Fruit fly (Drosophila melanogaster) S2 (cell line): Measurements from ENCODE around the gene CG42818.

Experiments
- CG8478 ChIP-seq: fragments of >200 bp; optimal IDR thresholded peaks from 2 replicates; lab custom pipeline; 2018
- CTCF ChIP-seq, 2 experiments: fragments of >200 bp; optimal IDR thresholded peaks; 2 replicates each; lab custom pipeline; 2018

dm6 chr2L:16293703-16294233 is 52.0 kb downstream of the CG42818 start, which contains the start of gene Cyp303a1:
- TF ChIP-seq CG8478 (lab: Kevin White, UChicago) (no peak), CTCF (optimal IDR thresholded peaks at IDR 0.05; lab: Kevin White, UChicago) (no peak)
